Worm (Caenorhabditis elegans) whole organism, L3 larva: ENCODE data around the gene C25G4.2.
A peak's percentile ranks its signal among the peaks of the same experiment; 100 is the strongest.

Experiments used
- R02D3.7 ChIP-seq: fragments of 150-350 bp; optimal IDR thresholded peaks from 2 replicates; lab custom pipeline; 2014; ENCODE audit warnings: missing biosample characterization, missing genetic modification characterization
- ceh-28 ChIP-seq: fragments of 150-350 bp; optimal IDR thresholded peaks from 2 replicates; lab custom pipeline; 2014; ENCODE audit warnings: missing biosample characterization, missing genetic modification reagents, missing genetic modification characterization
- ceh-9 ChIP-seq: sonication (generic microtip); optimal IDR thresholded peaks from 2 replicates; lab custom pipeline; 2018; ENCODE audit warnings: missing biosample characterization, missing genetic modification characterization
- egl-27 ChIP-seq: sonication (generic microtip); optimal IDR thresholded peaks from 4 replicates; lab custom pipeline; 2017; ENCODE audit warnings: missing biosample characterization, missing genetic modification reagents, missing genetic modification characterization
- egl-5 ChIP-seq: fragments of 150-350 bp; optimal IDR thresholded peaks from 2 replicates; lab custom pipeline; 2017; ENCODE audit warnings: missing biosample characterization, missing genetic modification reagents, missing genetic modification characterization, inconsistent platforms
- elt-3 ChIP-seq, 3 experiments: fragments of 150-350 bp in 1 of 3; sonication (generic microtip) in 2 of 3; optimal IDR thresholded peaks; 2 replicates in 2 of 3; 4 replicates in 1 of 3; lab custom pipeline; 2014 to 2017; ENCODE audit warnings: missing biosample characterization in 3 of 3, missing genetic modification characterization in 3 of 3
- jun-1 ChIP-seq: fragments of 150-350 bp; optimal IDR thresholded peaks from 2 replicates; lab custom pipeline; 2014; ENCODE audit warnings: missing biosample characterization, missing genetic modification reagents, missing genetic modification characterization
- lin-15B ChIP-seq: fragments of 150-350 bp; optimal IDR thresholded peaks from 2 replicates; lab custom pipeline; 2014; ENCODE audit warnings: missing biosample characterization, missing genetic modification characterization
- lsy-12 ChIP-seq: sonication (generic microtip); optimal IDR thresholded peaks from 2 replicates; lab custom pipeline; 2016; ENCODE audit warnings: mild to moderate bottlenecking, missing genetic modification characterization, missing compliant biosample characterization
- nfya-1 ChIP-seq: sonication (generic microtip); optimal IDR thresholded peaks from 2 replicates; lab custom pipeline; 2017; ENCODE audit warnings: missing genetic modification characterization, mild to moderate bottlenecking, missing compliant biosample characterization, antibody characterized with exemption, moderate library complexity; ENCODE audit not compliant: insufficient read depth
- nhr-23 ChIP-seq: fragments of 150-350 bp; optimal IDR thresholded peaks from 2 replicates; lab custom pipeline; 2014; ENCODE audit warnings: missing biosample characterization, missing genetic modification reagents, missing genetic modification characterization
- nhr-25 ChIP-seq: sonication (generic microtip); optimal IDR thresholded peaks from 2 replicates; lab custom pipeline; 2017; ENCODE audit warnings: missing biosample characterization, missing genetic modification characterization
- nhr-43 ChIP-seq: sonication (generic microtip); optimal IDR thresholded peaks from 2 replicates; lab custom pipeline; 2016; ENCODE audit warnings: mild to moderate bottlenecking, missing genetic modification characterization, missing compliant biosample characterization; ENCODE audit not compliant: poor library complexity, severe bottlenecking
- nhr-67 ChIP-seq: fragments of 150-350 bp; optimal IDR thresholded peaks from 2 replicates; lab custom pipeline; 2014; ENCODE audit warnings: missing biosample characterization, missing genetic modification characterization
- pqm-1 ChIP-seq: fragments of 150-350 bp; optimal IDR thresholded peaks from 2 replicates; lab custom pipeline; 2017; ENCODE audit warnings: missing biosample characterization, missing genetic modification characterization, inconsistent platforms
- snpc-4 ChIP-seq: fragments of 150-350 bp; optimal IDR thresholded peaks from 2 replicates; lab custom pipeline; 2014; ENCODE audit warnings: missing biosample characterization, missing genetic modification characterization
- tbx-2 ChIP-seq: sonication (generic microtip); optimal IDR thresholded peaks from 2 replicates; lab custom pipeline; 2016; ENCODE audit warnings: mild to moderate bottlenecking, missing genetic modification characterization, missing compliant biosample characterization
- unc-39 ChIP-seq: sonication (generic microtip); optimal IDR thresholded peaks from 4 replicates; lab custom pipeline; 2017; ENCODE audit warnings: missing biosample characterization, missing genetic modification characterization
- unc-62 ChIP-seq: fragments of 150-350 bp; sonication (generic microtip); optimal IDR thresholded peaks from 4 replicates; lab custom pipeline; 2014; ENCODE audit warnings: missing biosample characterization, missing genetic modification reagents, missing genetic modification characterization
- ztf-4 ChIP-seq: fragments of 150-350 bp; optimal IDR thresholded peaks from 2 replicates; lab custom pipeline; 2014; ENCODE audit warnings: missing biosample characterization, missing genetic modification characterization

C25G4.2 gene

DNA sequence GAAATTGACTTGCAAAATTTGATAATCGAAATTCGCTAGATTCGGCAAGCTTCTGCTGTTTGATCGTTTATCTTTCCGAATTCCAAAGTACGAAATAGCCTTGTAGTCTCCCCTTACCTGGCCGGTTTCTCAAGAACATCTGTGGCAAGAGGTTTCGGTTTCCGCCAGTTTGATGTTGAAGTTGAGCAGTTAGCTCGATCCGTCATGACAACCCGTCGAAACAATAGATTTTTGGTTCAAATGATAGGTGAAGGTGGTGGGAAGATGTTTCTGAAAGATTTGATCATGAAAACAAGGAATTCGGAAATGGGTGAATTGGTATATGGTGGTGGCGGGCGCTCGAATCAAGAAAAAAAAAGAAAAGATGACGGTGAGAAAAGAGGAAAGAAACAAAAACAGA lies 45.4 kb downstream of the C25G4.2 start, which contains the start of gene acs-20:
TSS of gene acs-20 (minus strand) at position 270 of the 400 bp plus-strand sequence.
- TF ChIP-seq tbx-2 (no peak), egl-5 (no peak), nhr-67 (no peak), egl-27 (tag; lab: Kevin White, UChicago) (no peak), snpc-4 (tag; lab: Kevin White, UChicago) (no peak), R02D3.7 (tag; lab: Kevin White, UChicago) (no peak), unc-39 (tag; lab: Kevin White, UChicago) (no peak), ztf-4 (tag; lab: Kevin White, UChicago) (no peak), ceh-9 (tag; lab: Kevin White, UChicago) (no peak), jun-1 (tag; lab: Kevin White, UChicago) (no peak)
- TF ChIP-seq, all 47 proteins: peak for 0

DNA sequence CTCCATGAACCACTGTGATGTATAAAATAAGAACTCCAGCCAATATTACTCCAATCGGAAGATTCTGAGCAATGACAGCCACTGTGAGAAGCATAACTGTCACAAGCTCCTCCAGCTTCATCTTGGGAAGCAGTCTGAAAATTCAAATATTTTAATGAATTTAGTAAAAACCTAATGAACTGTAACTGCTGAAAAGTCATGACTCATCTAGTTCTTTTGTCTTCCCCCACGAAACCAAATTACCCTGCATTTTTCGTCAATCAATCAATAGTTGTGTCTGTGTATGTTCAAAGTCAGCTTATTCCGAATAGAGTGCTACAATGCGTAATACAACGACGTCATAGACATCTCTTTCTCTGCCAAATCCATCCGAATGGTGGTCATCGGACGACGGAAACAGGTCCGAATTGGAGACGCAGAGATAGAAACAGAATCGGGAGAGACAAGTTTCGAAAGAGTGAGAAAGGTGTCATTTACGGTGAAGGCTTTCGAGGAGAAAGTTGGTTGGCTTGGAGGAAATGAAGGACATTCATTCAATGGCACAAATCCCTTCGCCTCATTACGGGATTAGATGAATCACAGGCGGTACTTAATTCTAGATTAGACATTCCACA lies 47.1 kb downstream of the C25G4.2 start:
- no peak for TF ChIP-seq egl-5
- peak; percentile 2 for TF ChIP-seq lin-15B (tag; lab: Kevin White, UChicago)
- no peak for TF ChIP-seq pqm-1
- peak in 1 of 3 experiments; percentile 57 for TF ChIP-seq elt-3 (tag; optimal IDR thresholded peaks at IDR 0.05; lab: Kevin White, UChicago)
- peak; percentile 43 for TF ChIP-seq nfya-1
- no peak for TF ChIP-seq ceh-9 (tag; lab: Kevin White, UChicago)
- peak; percentile 54 for TF ChIP-seq unc-62 (GFP tag; lab: Kevin White, UChicago)
- peak; percentile 48 for TF ChIP-seq ceh-28 (tag; lab: Kevin White, UChicago)
- TF ChIP-seq nhr-25 = peak; percentile 96
- peak; percentile 10 for TF ChIP-seq lsy-12 (tag; lab: Kevin White, UChicago)
- peak; percentile 61 for TF ChIP-seq nhr-43 (tag; lab: Kevin White, UChicago)
- peak; percentile 2 for TF ChIP-seq jun-1 (tag; lab: Kevin White, UChicago)
- peak; percentile 90 for TF ChIP-seq nhr-23 (tag; lab: Kevin White, UChicago)
